Worm (Caenorhabditis elegans): ENCODE results near the gene Y48B6A.1.

- TF ChIP-seq ceh-30 (tag; optimal IDR thresholded peaks at IDR 0.05) = no peak
- TF ChIP-seq rnt-1 (tag; optimal IDR thresholded peaks at IDR 0.05) = no peak
- TF ChIP-seq hlh-30 (tag; optimal IDR thresholded peaks at IDR 0.05; ENCODE audit: insufficient read depth) = no peak
- no peak for TF ChIP-seq fkh-10 (GFP tag; optimal IDR thresholded peaks at IDR 0.05)
These were observed 11.3 kb upstream of the Y48B6A.1 start for ce11 chrII:14165430-14165929.

All from whole organism, late embryonic.